Fruit fly (Drosophila melanogaster): ENCODE data around the gene RacGAP84C.

RacGAP84C gene

dm6 chr3R:7285662-7286061 lies at the start of gene RacGAP84C:
Gene RacGAP84C (plus strand): TSS chr3R:7285962.
- TF ChIP-seq pan (optimal IDR thresholded peaks at IDR 0.05) (no peak), rgr (GFP tag; optimal IDR thresholded peaks at IDR 0.05) (no peak), fru (GFP tag; optimal IDR thresholded peaks at IDR 0.05) (no peak), psq (GFP tag; optimal IDR thresholded peaks at IDR 0.05) (no peak), ey (GFP tag; optimal IDR thresholded peaks at IDR 0.05) (no peak), tai (GFP tag; optimal IDR thresholded peaks at IDR 0.05) (no peak), woc (GFP tag; optimal IDR thresholded peaks at IDR 0.05) (no peak), GATAd (GFP tag; optimal IDR thresholded peaks at IDR 0.05) (no peak), jim (GFP tag; optimal IDR thresholded peaks at IDR 0.05) (no peak), usp (GFP tag; optimal IDR thresholded peaks at IDR 0.05) (no peak), brk (GFP tag; optimal IDR thresholded peaks at IDR 0.05) (no peak), foxo (GFP tag; optimal IDR thresholded peaks at IDR 0.05) (no peak), Rel (GFP tag; optimal IDR thresholded peaks at IDR 0.05) (no peak), Rel (tag; optimal IDR thresholded peaks at IDR 0.05) (no peak), dmrt93B (GFP tag; optimal IDR thresholded peaks at IDR 0.05) (no peak), Sp1 (GFP tag; optimal IDR thresholded peaks at IDR 0.05) (no peak), HLH106 (tag; optimal IDR thresholded peaks at IDR 0.05) (no peak), Myc (optimal IDR thresholded peaks at IDR 0.05) (no peak), h (GFP tag; optimal IDR thresholded peaks at IDR 0.05) (no peak), OdsH (GFP tag; optimal IDR thresholded peaks at IDR 0.05) (no peak), Hr83 (GFP tag; optimal IDR thresholded peaks at IDR 0.05; ENCODE audit: poor library complexity, severe bottlenecking) (no peak)

- TF ChIP-seq tai (GFP tag; optimal IDR thresholded peaks at IDR 0.05) (no peak), Dfd (GFP tag; optimal IDR thresholded peaks at IDR 0.05) (no peak), Myc (optimal IDR thresholded peaks at IDR 0.05) (no peak), dmrt93B (GFP tag; optimal IDR thresholded peaks at IDR 0.05) (no peak), CG32264 (GFP tag; optimal IDR thresholded peaks at IDR 0.05) (no peak), dsf (GFP tag; optimal IDR thresholded peaks at IDR 0.05; ENCODE audit: borderline replicate concordance) (no peak), Hr83 (GFP tag; optimal IDR thresholded peaks at IDR 0.05; ENCODE audit: poor library complexity, severe bottlenecking) (no peak), h (GFP tag; optimal IDR thresholded peaks at IDR 0.05) (no peak), Jra (GFP tag; optimal IDR thresholded peaks at IDR 0.05) (no peak), lola (GFP tag; optimal IDR thresholded peaks at IDR 0.05) (no peak), pan (optimal IDR thresholded peaks at IDR 0.05) (no peak)
Measured at dm6 chr3R:7241460-7241859, 44.3 kb upstream of the RacGAP84C start, which contains the start of gene CG14607. Gene CG14607 (plus strand): TSS chr3R:7241760.

dm6 chr3R:7246889-7247288 lies 38.9 kb upstream of the RacGAP84C start, which contains the start of the genes Noc3 and CG10053:
Gene Noc3 (minus strand): TSS chr3R:7246969.
Gene CG10053 (plus strand): TSS chr3R:7247090.
- peak; percentile 60 for TF ChIP-seq Myc (optimal IDR thresholded peaks at IDR 0.05)
- TF ChIP-seq Hr78 (GFP tag; optimal IDR thresholded peaks at IDR 0.05): no peak
- TF ChIP-seq Hr83 (GFP tag; optimal IDR thresholded peaks at IDR 0.05; ENCODE audit: poor library complexity, severe bottlenecking): no peak
- TF ChIP-seq Jra (GFP tag; optimal IDR thresholded peaks at IDR 0.05): no peak

dm6 chr3R:7249460-7249859 lies 36.3 kb upstream of the RacGAP84C start, which contains the start of the genes CG1227 and Dtwd2:
Gene CG1227 (minus strand): TSS chr3R:7249738.
Gene Dtwd2 (plus strand): TSS chr3R:7249795.
- peak; percentile 88 for TF ChIP-seq Hnf4 (GFP tag; optimal IDR thresholded peaks at IDR 0.05)
- peak; percentile 50 for TF ChIP-seq Rel (GFP tag; optimal IDR thresholded peaks at IDR 0.05)
- peak; percentile 90 for TF ChIP-seq Rel (tag; optimal IDR thresholded peaks at IDR 0.05)
- peak; percentile 95 for TF ChIP-seq OdsH (GFP tag; optimal IDR thresholded peaks at IDR 0.05)
- no peak for TF ChIP-seq jim (GFP tag; optimal IDR thresholded peaks at IDR 0.05)
- TF ChIP-seq sage (GFP tag; optimal IDR thresholded peaks at IDR 0.05): peak; percentile 79
- peak; percentile 67 for TF ChIP-seq Jra (GFP tag; optimal IDR thresholded peaks at IDR 0.05)
- no peak for TF ChIP-seq usp (GFP tag; optimal IDR thresholded peaks at IDR 0.05)
- peak; percentile 70 for TF ChIP-seq CG32264 (GFP tag; optimal IDR thresholded peaks at IDR 0.05)
- no peak for TF ChIP-seq Abd-B (GFP tag; optimal IDR thresholded peaks at IDR 0.05)
- TF ChIP-seq Dfd (GFP tag; optimal IDR thresholded peaks at IDR 0.05): no peak
- no peak for TF ChIP-seq N (GFP tag; optimal IDR thresholded peaks at IDR 0.05)
- TF ChIP-seq dmrt93B (GFP tag; optimal IDR thresholded peaks at IDR 0.05): peak; percentile 88
- peak; percentile 7 to 93 for TF ChIP-seq foxo (GFP tag; optimal IDR thresholded peaks at IDR 0.05)
- TF ChIP-seq pan (optimal IDR thresholded peaks at IDR 0.05): no peak
- TF ChIP-seq Hr78 (GFP tag; optimal IDR thresholded peaks at IDR 0.05): no peak
- no peak for TF ChIP-seq Dif (GFP tag; optimal IDR thresholded peaks at IDR 0.05; ENCODE audit: partially characterized antibody)
- peak; percentile 95 for TF ChIP-seq brk (GFP tag; optimal IDR thresholded peaks at IDR 0.05)
- peak; percentile 70 for TF ChIP-seq dsf (GFP tag; optimal IDR thresholded peaks at IDR 0.05; ENCODE audit: borderline replicate concordance)
- TF ChIP-seq HLH106 (tag; optimal IDR thresholded peaks at IDR 0.05): peak; percentile 98
- no peak for TF ChIP-seq dl (GFP tag; optimal IDR thresholded peaks at IDR 0.05; ENCODE audit: insufficient read depth in 1 of 2, partially characterized antibody in 2 of 2)
- TF ChIP-seq ey (GFP tag; optimal IDR thresholded peaks at IDR 0.05): peak; percentile 83
- peak; percentile 82 for TF ChIP-seq woc (GFP tag; optimal IDR thresholded peaks at IDR 0.05)
- peak; percentile 96 for TF ChIP-seq CG9705 (GFP tag; optimal IDR thresholded peaks at IDR 0.05)
- TF ChIP-seq h (GFP tag; optimal IDR thresholded peaks at IDR 0.05): peak; percentile 93
- peak; percentile 73 for TF ChIP-seq sv (GFP tag; optimal IDR thresholded peaks at IDR 0.05)
- TF ChIP-seq Myc (optimal IDR thresholded peaks at IDR 0.05): no peak
- TF ChIP-seq tai (GFP tag; optimal IDR thresholded peaks at IDR 0.05): no peak
- TF ChIP-seq br (GFP tag; optimal IDR thresholded peaks at IDR 0.05): peak; percentile 84
- peak; percentile 9 for TF ChIP-seq Hr83 (GFP tag; optimal IDR thresholded peaks at IDR 0.05; ENCODE audit: poor library complexity, severe bottlenecking)
- TF ChIP-seq lola (GFP tag; optimal IDR thresholded peaks at IDR 0.05): no peak
- TF ChIP-seq GATAd (GFP tag; optimal IDR thresholded peaks at IDR 0.05): peak; percentile 53
- TF ChIP-seq CrebA (GFP tag; optimal IDR thresholded peaks at IDR 0.05; ENCODE audit: borderline replicate concordance): peak; percentile 57
- TF ChIP-seq Vsx2 (GFP tag; optimal IDR thresholded peaks at IDR 0.05; ENCODE audit: partially characterized antibody): no peak
- peak; percentile 88 for TF ChIP-seq fru (GFP tag; optimal IDR thresholded peaks at IDR 0.05)
- TF ChIP-seq Mio (GFP tag; optimal IDR thresholded peaks at IDR 0.05): no peak
- peak; percentile 97 for TF ChIP-seq rgr (GFP tag; optimal IDR thresholded peaks at IDR 0.05)
- peak; percentile 81 for TF ChIP-seq psq (GFP tag; optimal IDR thresholded peaks at IDR 0.05)
- TF ChIP-seq Sp1 (GFP tag; optimal IDR thresholded peaks at IDR 0.05): peak; percentile 98
